Worm (Caenorhabditis elegans) whole organism, L3 larva: ENCODE data around the gene nhr-192.

ENCODE experiments used
- R02D3.7 ChIP-seq: fragments of 150-350 bp; optimal IDR thresholded peaks from 2 replicates; lab custom pipeline; 2014; ENCODE audit warnings: missing biosample characterization, missing genetic modification characterization
- elt-3 ChIP-seq, 3 experiments: fragments of 150-350 bp in 1 of 3; sonication (generic microtip) in 2 of 3; optimal IDR thresholded peaks; 2 replicates in 2 of 3; 4 replicates in 1 of 3; lab custom pipeline; 2014 to 2017; ENCODE audit warnings: missing biosample characterization in 3 of 3, missing genetic modification characterization in 3 of 3
- eor-1 ChIP-seq, 2 experiments: fragments of 150-350 bp; optimal IDR thresholded peaks; 2 replicates each; lab custom pipeline; 2014 to 2018; ENCODE audit warnings: missing biosample characterization in 2 of 2, missing genetic modification characterization in 2 of 2
- fos-1 ChIP-seq: fragments of 150-350 bp; optimal IDR thresholded peaks from 2 replicates; lab custom pipeline; 2014; ENCODE audit warnings: missing biosample characterization, missing genetic modification characterization
- nhr-76 ChIP-seq: fragments of 150-350 bp; sonication (generic microtip); optimal IDR thresholded peaks from 5 replicates; lab custom pipeline; 2014; ENCODE audit warnings: missing biosample characterization, missing genetic modification characterization
- pqm-1 ChIP-seq: fragments of 150-350 bp; optimal IDR thresholded peaks from 2 replicates; lab custom pipeline; 2017; ENCODE audit warnings: missing biosample characterization, missing genetic modification characterization, inconsistent platforms
- skn-1 ChIP-seq: fragments of 150-350 bp; optimal IDR thresholded peaks from 2 replicates; lab custom pipeline; 2014; ENCODE audit warnings: missing biosample characterization, missing genetic modification characterization
- snpc-4 ChIP-seq: fragments of 150-350 bp; optimal IDR thresholded peaks from 2 replicates; lab custom pipeline; 2014; ENCODE audit warnings: missing biosample characterization, missing genetic modification characterization
- unc-62 ChIP-seq: fragments of 150-350 bp; sonication (generic microtip); optimal IDR thresholded peaks from 4 replicates; lab custom pipeline; 2014; ENCODE audit warnings: missing biosample characterization, missing genetic modification reagents, missing genetic modification characterization
- ztf-11 ChIP-seq: fragments of 150-350 bp; optimal IDR thresholded peaks from 2 replicates; lab custom pipeline; 2014; ENCODE audit warnings: missing biosample characterization, missing genetic modification characterization

- no peak for TF ChIP-seq fos-1 (tag; lab: Kevin White, UChicago)
- no peak for TF ChIP-seq elt-3 (tag; optimal IDR thresholded peaks at IDR 0.05; lab: Kevin White, UChicago)
- TF ChIP-seq unc-62 (GFP tag; lab: Kevin White, UChicago), result no peak
- TF ChIP-seq nhr-76 (tag; lab: Kevin White, UChicago), result no peak
- TF ChIP-seq pqm-1, result no peak
- no peak for TF ChIP-seq skn-1
- no peak for TF ChIP-seq ztf-11 (tag; lab: Kevin White, UChicago)
- TF ChIP-seq eor-1 (tag; optimal IDR thresholded peaks at IDR 0.05; lab: Kevin White, UChicago), result no peak
- TF ChIP-seq R02D3.7 (tag; lab: Kevin White, UChicago), result no peak
- TF ChIP-seq snpc-4, result no peak
These were observed 23.3 kb downstream of the nhr-192 start for ce11 chrV:10047189-10047588.
